Worm (Caenorhabditis elegans): ENCODE results near the gene F19G12.1.
"Not testable (repeated sequence)": the region's sequence is repeated elsewhere in the genome, so short reads cannot be mapped to it uniquely, and the experiment has no call there.

DNA sequence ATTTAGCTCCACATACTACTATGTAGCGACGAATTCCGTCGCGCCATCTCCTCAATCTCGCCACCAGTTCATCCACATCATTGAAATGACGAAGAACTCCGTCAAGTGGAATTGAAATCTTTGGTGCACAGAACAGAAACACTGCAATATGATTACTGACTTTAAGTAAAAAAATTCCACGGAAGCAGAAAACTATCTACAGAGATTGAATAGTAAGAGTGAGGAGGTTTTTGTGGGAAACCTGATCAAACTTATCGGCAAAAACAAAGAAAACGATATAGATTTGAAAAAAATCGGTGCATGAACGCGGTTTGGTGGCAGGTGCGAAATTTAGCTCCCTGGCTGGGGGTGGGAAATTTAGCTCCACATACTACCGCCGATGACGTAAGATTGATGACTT is 27.4 kb upstream of the F19G12.1 start, which contains the start of gene ZK402.2:
- not testable (repeated sequence) for TF ChIP-seq nhr-11, elt-3, ceh-82, mbf-1 (tag; optimal IDR thresholded peaks at IDR 0.05)
